Fruit fly (Drosophila melanogaster): ENCODE results near the gene CG14983.

- no peak for TF ChIP-seq CG8478 (optimal IDR thresholded peaks at IDR 0.05)
- TF ChIP-seq CTCF (optimal IDR thresholded peaks at IDR 0.05) = no peak
Measured at dm6 chr3L:3928205-3928942, 20.7 kb downstream of the CG14983 start.
